Fruit fly (Drosophila melanogaster): Measurements from ENCODE around the gene ppk10.

The ppk10 gene

dm6 chr2L:10428528-10428927 lies 23.7 kb downstream of the ppk10 start, which contains the start of gene CG5188 (continued):
- TF ChIP-seq cwo (GFP tag; optimal IDR thresholded peaks at IDR 0.05), result peak; percentile 27
- no peak for TF ChIP-seq Jarid2 (GFP tag; optimal IDR thresholded peaks at IDR 0.05)
- TF ChIP-seq CG11695 (GFP tag; IDR thresholded peaks at IDR 0.05), result peak; percentile 66; the same call in 2 of the 3 replicates
- no peak for TF ChIP-seq gcm2 (GFP tag; optimal IDR thresholded peaks at IDR 0.05)
- TF ChIP-seq Oaz (GFP tag; IDR thresholded peaks at IDR 0.05), result no peak
- no peak for TF ChIP-seq Dref (GFP tag; IDR thresholded peaks at IDR 0.05)
- TF ChIP-seq yki (optimal IDR thresholded peaks at IDR 0.05), result no peak
- no peak for TF ChIP-seq her (GFP tag; optimal IDR thresholded peaks at IDR 0.05)
- TF ChIP-seq CG7987 (GFP tag; optimal IDR thresholded peaks at IDR 0.05), result no peak
- 0 out of 4 replicates have a peak, but pooled peaks have one; percentile 20 for TF ChIP-seq chinmo (GFP tag; IDR thresholded peaks at IDR 0.05; ENCODE audit: partially characterized antibody)
- TF ChIP-seq croc (GFP tag; conservative IDR thresholded peaks at IDR 0.05), result no peak
- no peak for TF ChIP-seq esg (GFP tag; conservative IDR thresholded peaks at IDR 0.05)
- TF ChIP-seq pan (optimal IDR thresholded peaks at IDR 0.05), result no peak
- TF ChIP-seq pan (GFP tag; optimal IDR thresholded peaks at IDR 0.05 in 1 of 2, IDR thresholded peaks at IDR 0.05 in 1 of 2), result peak in 1 of 2 experiments; percentile 66
- TF ChIP-seq Med (GFP tag), result peak; percentile 65
- TF ChIP-seq CG9817 (tag; optimal IDR thresholded peaks at IDR 0.05), result no peak
- no peak for TF ChIP-seq sima (GFP tag; optimal IDR thresholded peaks at IDR 0.05)
- TF ChIP-seq CG32772 (GFP tag; IDR thresholded peaks at IDR 0.05), result no peak
- TF ChIP-seq ham (GFP tag; IDR thresholded peaks at IDR 0.05), result no peak
- TF ChIP-seq CG6683 (GFP tag; optimal IDR thresholded peaks at IDR 0.05), result no peak
- no peak for TF ChIP-seq CG6175 (GFP tag; IDR thresholded peaks at IDR 0.05)
- no peak for TF ChIP-seq CG6254 (GFP tag; optimal IDR thresholded peaks at IDR 0.05)
- peak; percentile 62; the same call in 1 of the 2 replicates for TF ChIP-seq CG13287 (GFP tag; IDR thresholded peaks at IDR 0.05; ENCODE audit: partially characterized antibody)
- TF ChIP-seq CG17186 (GFP tag; optimal IDR thresholded peaks at IDR 0.05), result no peak
- peak; percentile 65 for TF ChIP-seq CG2712 (tag; optimal IDR thresholded peaks at IDR 0.05)
- TF ChIP-seq CG2129 (GFP tag; IDR thresholded peaks at IDR 0.05; ENCODE audit: partially characterized antibody), result no peak
- TF ChIP-seq psq (GFP tag; optimal IDR thresholded peaks at IDR 0.05), result no peak
- peak; percentile 64; the same call in 1 of the 2 replicates for TF ChIP-seq CG11696 (GFP tag; IDR thresholded peaks at IDR 0.05)
- peak; percentile 40 for TF ChIP-seq Max (GFP tag; optimal IDR thresholded peaks at IDR 0.05)
- no peak; the same call in 2 of the 3 replicates for TF ChIP-seq B-H1 (GFP tag; IDR thresholded peaks at IDR 0.05)
- no peak for TF ChIP-seq CG4854 (GFP tag; optimal IDR thresholded peaks at IDR 0.05)
- peak; percentile 45 for TF ChIP-seq Nf-YC (tag; optimal IDR thresholded peaks at IDR 0.05)
- peak; percentile 63; the same call in 2 of the 3 replicates for TF ChIP-seq CG34422 (GFP tag; IDR thresholded peaks at IDR 0.05)
- TF ChIP-seq CG18764 (GFP tag; optimal IDR thresholded peaks at IDR 0.05), result peak; percentile 43
- TF ChIP-seq CG11085 (GFP tag; IDR thresholded peaks at IDR 0.05), result no peak; the same call in 1 of the 2 replicates
- TF ChIP-seq ind (GFP tag; optimal IDR thresholded peaks at IDR 0.05), result peak; percentile 33
- no peak for TF ChIP-seq Mad (GFP tag; optimal IDR thresholded peaks at IDR 0.05)
- no peak for TF ChIP-seq pum (GFP tag; optimal IDR thresholded peaks at IDR 0.05)
- peak; percentile 52 for TF ChIP-seq CG9797 (GFP tag; optimal IDR thresholded peaks at IDR 0.05)
- no peak for TF ChIP-seq chif (GFP tag; optimal IDR thresholded peaks at IDR 0.05)
- peak in 1 of 2 experiments; percentile 98 for TF ChIP-seq Pdp1 (GFP tag; optimal IDR thresholded peaks at IDR 0.05)
- peak; percentile 79 for TF ChIP-seq vvl (GFP tag; IDR thresholded peaks at IDR 0.05)
- no peak for TF ChIP-seq sc (optimal IDR thresholded peaks at IDR 0.05)
- no peak for TF ChIP-seq sc (GFP tag; optimal IDR thresholded peaks at IDR 0.05)
- TF ChIP-seq CG31224 (GFP tag; IDR thresholded peaks at IDR 0.05), result 0 out of 2 replicates have a peak, but pooled peaks have one; percentile 27
- TF ChIP-seq wor (GFP tag; IDR thresholded peaks at IDR 0.05), result no peak
- no peak for TF ChIP-seq CG10366 (GFP tag; IDR thresholded peaks at IDR 0.05)
- no peak for TF ChIP-seq cg (GFP tag; optimal IDR thresholded peaks at IDR 0.05)
- TF ChIP-seq gce (GFP tag; IDR thresholded peaks at IDR 0.05), result 0 out of 3 replicates have a peak, but pooled peaks have one; percentile 48
- no peak for TF ChIP-seq pfk (GFP tag; optimal IDR thresholded peaks at IDR 0.05)
- no peak for TF ChIP-seq klu (GFP tag; IDR thresholded peaks at IDR 0.05)
- peak; percentile 59; the same call in 1 of the 2 replicates for TF ChIP-seq ranshi (GFP tag; IDR thresholded peaks at IDR 0.05)

Measured in whole organism, embryonic.